Fruit fly (Drosophila melanogaster): ENCODE measurements around the gene Src64B.

dm6 chr3L:4599747-4600146 lies 26.2 kb downstream of the Src64B start:
- TF ChIP-seq svp (GFP tag) (no peak), dac (GFP tag; optimal IDR thresholded peaks at IDR 0.05) (no peak), eg (GFP tag; IDR thresholded peaks at IDR 0.05) (no peak), cyc (GFP tag; optimal IDR thresholded peaks at IDR 0.05) (no peak), fd59A (GFP tag; optimal IDR thresholded peaks at IDR 0.05) (no peak), ss (GFP tag; optimal IDR thresholded peaks at IDR 0.05) (no peak), Eip78C (GFP tag) (no peak), OdsH (GFP tag; optimal IDR thresholded peaks at IDR 0.05) (no peak), Ets21C (GFP tag; optimal IDR thresholded peaks at IDR 0.05) (no peak), Blimp-1 (GFP tag; optimal IDR thresholded peaks at IDR 0.05) (no peak), dsx (GFP tag; optimal IDR thresholded peaks at IDR 0.05; ENCODE audit: poor library complexity, severe bottlenecking) (no peak), CG8319 (GFP tag; optimal IDR thresholded peaks at IDR 0.05) (no peak), vri (GFP tag; optimal IDR thresholded peaks at IDR 0.05) (no peak), CG34406 (GFP tag; optimal IDR thresholded peaks at IDR 0.05) (no peak)

Data from whole organism, prepupa.